Worm (Caenorhabditis elegans): Measurements from ENCODE around the gene mig-38.

ce11 chrIV:11568249-11568940 is 25.6 kb upstream of the mig-38 start:
- no peak for TF ChIP-seq F13H6.1 (tag; optimal IDR thresholded peaks at IDR 0.05)
- no peak for TF ChIP-seq ama-1 (optimal IDR thresholded peaks at IDR 0.05)
- TF ChIP-seq zag-1 (tag; optimal IDR thresholded peaks at IDR 0.05): no peak
- no peak for TF ChIP-seq nhr-12 (tag; optimal IDR thresholded peaks at IDR 0.05)
- no peak for TF ChIP-seq elt-1 (tag; optimal IDR thresholded peaks at IDR 0.05)
- no peak for TF ChIP-seq nhr-77 (tag; optimal IDR thresholded peaks at IDR 0.05)
- no peak for TF ChIP-seq crh-2 (tag; optimal IDR thresholded peaks at IDR 0.05)
- no peak for TF ChIP-seq mab-5 (tag; optimal IDR thresholded peaks at IDR 0.05)
- no peak for TF ChIP-seq snpc-4 (tag; optimal IDR thresholded peaks at IDR 0.05)
